Fruit fly (Drosophila melanogaster) whole organism, prepupa: ENCODE measurements around the gene CG42841.

Experiments used
- CG4318 ChIP-seq: fragments of 200-800 bp; sonication (Bioruptor generic); optimal IDR thresholded peaks from 3 replicates; lab custom pipeline; 2017; ENCODE audit warnings: missing biosample characterization, mild to moderate bottlenecking, missing genetic modification characterization
- CG6854 ChIP-seq: fragments of 200-800 bp; sonication (Bioruptor generic); optimal IDR thresholded peaks from 2 replicates; lab custom pipeline; 2017; ENCODE audit warnings: missing biosample characterization, mild to moderate bottlenecking, missing genetic modification characterization
- CG8119 ChIP-seq: fragments of 200-800 bp; sonication (Bioruptor generic); IDR thresholded peaks from 3 replicates; pipeline ENCODE4 v1.3.6; 2022; ENCODE audit warnings: missing biosample characterization, missing genetic modification characterization
- Eip78C ChIP-seq: fragments of 200-800 bp; sonication (Bioruptor generic); peaks from one replicate; lab custom pipeline; 2016; ENCODE audit warnings: missing biosample characterization, missing genetic modification characterization
- Ets21C ChIP-seq: fragments of 200-800 bp; sonication (Bioruptor generic); optimal IDR thresholded peaks from 3 replicates; lab custom pipeline; 2016; ENCODE audit warnings: missing biosample characterization, missing genetic modification characterization
- Gug ChIP-seq: fragments of 200-800 bp; sonication (Bioruptor generic); IDR thresholded peaks from 2 replicates; pipeline ENCODE4 v1.3.6; 2022; ENCODE audit warnings: missing biosample characterization, missing genetic modification characterization
- OdsH ChIP-seq: fragments of 200-800 bp; sonication (Bioruptor generic); optimal IDR thresholded peaks from 3 replicates; lab custom pipeline; 2016; ENCODE audit warnings: missing biosample characterization, missing genetic modification characterization
- acj6 ChIP-seq: fragments of 200-800 bp; sonication (Bioruptor generic); optimal IDR thresholded peaks from 3 replicates; lab custom pipeline; 2016; ENCODE audit warnings: missing biosample characterization, missing genetic modification characterization
- dsx ChIP-seq: fragments of 200-800 bp; optimal IDR thresholded peaks from 3 replicates; lab custom pipeline; 2019; ENCODE audit warnings: missing biosample characterization, mild to moderate bottlenecking, missing genetic modification characterization, moderate library complexity; ENCODE audit not compliant: poor library complexity, severe bottlenecking
- fd85E ChIP-seq: fragments of 200-800 bp; sonication (Bioruptor generic); optimal IDR thresholded peaks from 3 replicates; lab custom pipeline; 2016; ENCODE audit warnings: missing biosample characterization, missing genetic modification characterization
- net ChIP-seq: fragments of 200-800 bp; sonication (Bioruptor generic); optimal IDR thresholded peaks from 3 replicates; lab custom pipeline; 2016; ENCODE audit warnings: missing biosample characterization, missing genetic modification characterization
- ss ChIP-seq, 2 experiments: fragments of 200-800 bp; sonication (Bioruptor generic); optimal IDR thresholded peaks; 2 replicates in 1 of 2; 3 replicates in 1 of 2; lab custom pipeline; 2017 to 2018; ENCODE audit warnings: mild to moderate bottlenecking in 2 of 2, missing biosample characterization in 2 of 2, missing genetic modification characterization in 2 of 2, moderate library complexity in 1 of 2
- svp ChIP-seq: fragments of 200-800 bp; sonication (Bioruptor generic); peaks from one replicate; lab custom pipeline; 2016; ENCODE audit warnings: missing biosample characterization, missing genetic modification characterization

dm6 chr3L:1964599-1965143, 40.8 kb downstream of the CG42841 start:
- TF ChIP-seq CG4318 (GFP tag; lab: Kevin White, UChicago) (no peak), ss (GFP tag; optimal IDR thresholded peaks at IDR 0.05; lab: Kevin White, UChicago) (no peak), CG6854 (GFP tag; lab: Kevin White, UChicago) (no peak), Gug (no peak), CG8119 (GFP tag; lab: Robert Waterston, UW) (no peak), dsx (GFP tag; lab: Kevin White, UChicago) (no peak), Eip78C (GFP tag; lab: Kevin White, UChicago) (no peak), net (GFP tag; lab: Kevin White, UChicago) (no peak), OdsH (no peak), Ets21C (no peak), svp (GFP tag; lab: Kevin White, UChicago) (no peak), acj6 (GFP tag; lab: Kevin White, UChicago) (no peak), fd85E (GFP tag; lab: Kevin White, UChicago) (no peak)
